Fruit fly (Drosophila melanogaster): ENCODE data around the gene comm3.
A peak's percentile ranks its signal among the peaks of the same experiment; 100 is the strongest.

Gene comm3

dm6 chr3L:15588514-15589138 lies 58.9 kb downstream of the comm3 start, which contains the start of gene RhoGAP71E (continued):
- TF ChIP-seq CG14710 (tag; optimal IDR thresholded peaks at IDR 0.05) (peak; percentile 40), CG5953 (GFP tag; IDR thresholded peaks at IDR 0.05) (no peak), yki (optimal IDR thresholded peaks at IDR 0.05) (no peak), Trl (optimal IDR thresholded peaks at IDR 0.05) (no peak), Trl (GFP tag; optimal IDR thresholded peaks at IDR 0.05) (peak; percentile 10), CG4730 (GFP tag; IDR thresholded peaks at IDR 0.05) (peak; percentile 29; the same call in 1 of the 2 replicates), fd3F (GFP tag; optimal IDR thresholded peaks at IDR 0.05) (no peak), CG16813 (GFP tag; IDR thresholded peaks at IDR 0.05; ENCODE audit: partially characterized antibody) (no peak), Atf-2 (GFP tag; optimal IDR thresholded peaks at IDR 0.05) (no peak), Atf6 (GFP tag; IDR thresholded peaks at IDR 0.05) (peak; percentile 59), CHES-1-like (GFP tag; optimal IDR thresholded peaks at IDR 0.05) (peak; percentile 23), slbo (GFP tag; IDR thresholded peaks at IDR 0.05) (peak; percentile 60), CG32772 (GFP tag; IDR thresholded peaks at IDR 0.05) (peak; percentile 58), CG34376 (GFP tag; optimal IDR thresholded peaks at IDR 0.05) (peak; percentile 34), stc (GFP tag; IDR thresholded peaks at IDR 0.05) (peak; percentile 51; the same call in 1 of the 2 replicates), mirr (GFP tag; optimal IDR thresholded peaks at IDR 0.05) (peak; percentile 53), CG11723 (GFP tag; optimal IDR thresholded peaks at IDR 0.05) (peak; percentile 35), CG12155 (GFP tag; optimal IDR thresholded peaks at IDR 0.05) (peak; percentile 15), CG10366 (GFP tag; IDR thresholded peaks at IDR 0.05) (peak; percentile 66), CG12659 (GFP tag; optimal IDR thresholded peaks at IDR 0.05) (peak; percentile 62), Stat92E (GFP tag; optimal IDR thresholded peaks at IDR 0.05) (peak in 1 of 3 experiments; percentile 80), br (optimal IDR thresholded peaks at IDR 0.05) (no peak), wdn (GFP tag; IDR thresholded peaks at IDR 0.05) (0 out of 2 replicates have a peak, but pooled peaks have one; percentile 18), ken (GFP tag; IDR thresholded peaks at IDR 0.05) (no peak), lola (GFP tag; optimal IDR thresholded peaks at IDR 0.05) (peak in 1 of 3 experiments; percentile 19), CG1792 (GFP tag; optimal IDR thresholded peaks at IDR 0.05) (no peak), Nf-YA (GFP tag; IDR thresholded peaks at IDR 0.05) (0 out of 2 replicates have a peak, but pooled peaks have one; percentile 30), CG12299 (tag; optimal IDR thresholded peaks at IDR 0.05) (peak; percentile 34), CG17829 (tag; optimal IDR thresholded peaks at IDR 0.05) (peak; percentile 73), Hmx (GFP tag; optimal IDR thresholded peaks at IDR 0.05) (no peak), zen (tag; optimal IDR thresholded peaks at IDR 0.05) (no peak), CG12769 (tag; optimal IDR thresholded peaks at IDR 0.05) (peak; percentile 21), rib (GFP tag; IDR thresholded peaks at IDR 0.05) (peak; percentile 54), pb (GFP tag; optimal IDR thresholded peaks at IDR 0.05) (peak; percentile 40), Dek (tag; optimal IDR thresholded peaks at IDR 0.05) (peak; percentile 11), Chrac-16 (GFP tag; optimal IDR thresholded peaks at IDR 0.05) (no peak), CG2889 (GFP tag; IDR thresholded peaks at IDR 0.05) (no peak), nerfin-2 (GFP tag; IDR thresholded peaks at IDR 0.05; ENCODE audit: partially characterized antibody) (0 out of 2 replicates have a peak, but pooled peaks have one; percentile 35), CG12071 (GFP tag; optimal IDR thresholded peaks at IDR 0.05) (peak; percentile 21), E2f2 (GFP tag; IDR thresholded peaks at IDR 0.05) (peak; percentile 27), MBD-R2 (GFP tag; IDR thresholded peaks at IDR 0.05) (peak; percentile 44; the same call in 1 of the 2 replicates), Drgx (GFP tag; IDR thresholded peaks at IDR 0.05) (peak; percentile 60), wek (GFP tag; optimal IDR thresholded peaks at IDR 0.05) (peak; percentile 97), Eip74EF (GFP tag; optimal IDR thresholded peaks at IDR 0.05) (peak in 1 of 2 experiments; percentile 34), cas (GFP tag; IDR thresholded peaks at IDR 0.05) (peak; percentile 51; the same call in 1 of the 2 replicates), CG11504 (tag; optimal IDR thresholded peaks at IDR 0.05) (peak; percentile 56), CG11695 (GFP tag; IDR thresholded peaks at IDR 0.05) (peak; percentile 63; the same call in 2 of the 3 replicates), CG18619 (GFP tag; optimal IDR thresholded peaks at IDR 0.05) (peak; percentile 1), CG7987 (GFP tag; optimal IDR thresholded peaks at IDR 0.05) (peak; percentile 74), disco-r (GFP tag; optimal IDR thresholded peaks at IDR 0.05) (no peak)
